Worm (Caenorhabditis elegans) whole organism, L3 larva: Measurements from ENCODE around the gene kvs-3.
A peak's percentile ranks its signal among the peaks of the same experiment; 100 is the strongest.

Experiments used
- R02D3.7 ChIP-seq: fragments of 150-350 bp; optimal IDR thresholded peaks from 2 replicates; lab custom pipeline; 2014; ENCODE audit warnings: missing biosample characterization, missing genetic modification characterization
- ZK546.5 ChIP-seq: sonication (generic microtip); optimal IDR thresholded peaks from 2 replicates; lab custom pipeline; 2017; ENCODE audit warnings: missing biosample characterization, missing genetic modification characterization
- aly-2 ChIP-seq: fragments of 150-350 bp; optimal IDR thresholded peaks from 2 replicates; lab custom pipeline; 2014; ENCODE audit warnings: missing biosample characterization, missing genetic modification characterization
- ama-1 ChIP-seq: fragments of 150-350 bp; optimal IDR thresholded peaks from 2 replicates; lab custom pipeline; 2018
- ceh-16 ChIP-seq: sonication (generic microtip); optimal IDR thresholded peaks from 2 replicates; lab custom pipeline; 2017; ENCODE audit warnings: missing biosample characterization, missing genetic modification characterization
- ceh-28 ChIP-seq: fragments of 150-350 bp; optimal IDR thresholded peaks from 2 replicates; lab custom pipeline; 2014; ENCODE audit warnings: missing biosample characterization, missing genetic modification reagents, missing genetic modification characterization
- ceh-82 ChIP-seq: fragments of 150-350 bp; optimal IDR thresholded peaks from 2 replicates; lab custom pipeline; 2014; ENCODE audit warnings: missing biosample characterization, missing genetic modification characterization
- ceh-9 ChIP-seq: sonication (generic microtip); optimal IDR thresholded peaks from 2 replicates; lab custom pipeline; 2018; ENCODE audit warnings: missing biosample characterization, missing genetic modification characterization
- daf-12 ChIP-seq: fragments of 150-350 bp; optimal IDR thresholded peaks from 2 replicates; lab custom pipeline; 2014; ENCODE audit warnings: missing biosample characterization, missing genetic modification reagents, missing genetic modification characterization
- egl-27 ChIP-seq: sonication (generic microtip); optimal IDR thresholded peaks from 4 replicates; lab custom pipeline; 2017; ENCODE audit warnings: missing biosample characterization, missing genetic modification reagents, missing genetic modification characterization
- egl-5 ChIP-seq: fragments of 150-350 bp; optimal IDR thresholded peaks from 2 replicates; lab custom pipeline; 2017; ENCODE audit warnings: missing biosample characterization, missing genetic modification reagents, missing genetic modification characterization, inconsistent platforms
- elt-1 ChIP-seq: fragments of 150-350 bp; optimal IDR thresholded peaks from 2 replicates; lab custom pipeline; 2014; ENCODE audit warnings: missing biosample characterization, missing genetic modification characterization
- elt-2 ChIP-seq: sonication (generic microtip); optimal IDR thresholded peaks from 2 replicates; lab custom pipeline; 2016; ENCODE audit warnings: missing genetic modification reagents, mild to moderate bottlenecking, missing genetic modification characterization, missing compliant biosample characterization
- elt-3 ChIP-seq, 3 experiments: fragments of 150-350 bp in 1 of 3; sonication (generic microtip) in 2 of 3; optimal IDR thresholded peaks; 2 replicates in 2 of 3; 4 replicates in 1 of 3; lab custom pipeline; 2014 to 2017; ENCODE audit warnings: missing biosample characterization in 3 of 3, missing genetic modification characterization in 3 of 3
- eor-1 ChIP-seq, 2 experiments: fragments of 150-350 bp; optimal IDR thresholded peaks; 2 replicates each; lab custom pipeline; 2014 to 2018; ENCODE audit warnings: missing biosample characterization in 2 of 2, missing genetic modification characterization in 2 of 2
- fkh-10 ChIP-seq: sonication (generic microtip); optimal IDR thresholded peaks from 2 replicates; lab custom pipeline; 2017; ENCODE audit warnings: missing biosample characterization, missing genetic modification reagents, missing genetic modification characterization
- fkh-2 ChIP-seq: fragments of 150-350 bp; optimal IDR thresholded peaks from 2 replicates; lab custom pipeline; 2014; ENCODE audit warnings: missing biosample characterization, missing genetic modification reagents, missing genetic modification characterization
- fos-1 ChIP-seq: fragments of 150-350 bp; optimal IDR thresholded peaks from 2 replicates; lab custom pipeline; 2014; ENCODE audit warnings: missing biosample characterization, missing genetic modification characterization
- hmg-11 ChIP-seq: sonication (generic microtip); optimal IDR thresholded peaks from 2 replicates; lab custom pipeline; 2016; ENCODE audit warnings: missing genetic modification characterization, missing compliant biosample characterization
- jun-1 ChIP-seq: fragments of 150-350 bp; optimal IDR thresholded peaks from 2 replicates; lab custom pipeline; 2014; ENCODE audit warnings: missing biosample characterization, missing genetic modification reagents, missing genetic modification characterization
- lin-15B ChIP-seq: fragments of 150-350 bp; optimal IDR thresholded peaks from 2 replicates; lab custom pipeline; 2014; ENCODE audit warnings: missing biosample characterization, missing genetic modification characterization
- lin-39 ChIP-seq: fragments of 150-350 bp; optimal IDR thresholded peaks from 2 replicates; lab custom pipeline; 2018; ENCODE audit warnings: missing biosample characterization, missing genetic modification reagents, missing genetic modification characterization
- lsy-12 ChIP-seq: sonication (generic microtip); optimal IDR thresholded peaks from 2 replicates; lab custom pipeline; 2016; ENCODE audit warnings: mild to moderate bottlenecking, missing genetic modification characterization, missing compliant biosample characterization
- mdl-1 ChIP-seq: fragments of 150-350 bp; optimal IDR thresholded peaks from 2 replicates; lab custom pipeline; 2014; ENCODE audit warnings: missing biosample characterization, missing genetic modification characterization
- mml-1 ChIP-seq: fragments of 150-350 bp; sonication (generic microtip); optimal IDR thresholded peaks from 3 replicates; lab custom pipeline; 2014; ENCODE audit warnings: missing biosample characterization, missing genetic modification characterization
- nfya-1 ChIP-seq: sonication (generic microtip); optimal IDR thresholded peaks from 2 replicates; lab custom pipeline; 2017; ENCODE audit warnings: missing genetic modification characterization, mild to moderate bottlenecking, missing compliant biosample characterization, antibody characterized with exemption, moderate library complexity; ENCODE audit not compliant: insufficient read depth
- nhr-11 ChIP-seq: fragments of 150-350 bp; optimal IDR thresholded peaks from 2 replicates; lab custom pipeline; 2014; ENCODE audit warnings: missing biosample characterization, missing genetic modification characterization
- nhr-12 ChIP-seq: fragments of 150-350 bp; optimal IDR thresholded peaks from 2 replicates; lab custom pipeline; 2014; ENCODE audit warnings: missing biosample characterization, missing genetic modification characterization
- nhr-23 ChIP-seq: fragments of 150-350 bp; optimal IDR thresholded peaks from 2 replicates; lab custom pipeline; 2014; ENCODE audit warnings: missing biosample characterization, missing genetic modification reagents, missing genetic modification characterization
- nhr-237 ChIP-seq: fragments of 150-350 bp; optimal IDR thresholded peaks from 2 replicates; lab custom pipeline; 2014; ENCODE audit warnings: missing biosample characterization, missing genetic modification characterization
- nhr-25 ChIP-seq: sonication (generic microtip); optimal IDR thresholded peaks from 2 replicates; lab custom pipeline; 2017; ENCODE audit warnings: missing biosample characterization, missing genetic modification characterization
- nhr-28 ChIP-seq: fragments of 150-350 bp; optimal IDR thresholded peaks from 2 replicates; lab custom pipeline; 2014; ENCODE audit warnings: missing biosample characterization, missing genetic modification characterization
- nhr-43 ChIP-seq: sonication (generic microtip); optimal IDR thresholded peaks from 2 replicates; lab custom pipeline; 2016; ENCODE audit warnings: mild to moderate bottlenecking, missing genetic modification characterization, missing compliant biosample characterization; ENCODE audit not compliant: poor library complexity, severe bottlenecking
- nhr-76 ChIP-seq: fragments of 150-350 bp; sonication (generic microtip); optimal IDR thresholded peaks from 5 replicates; lab custom pipeline; 2014; ENCODE audit warnings: missing biosample characterization, missing genetic modification characterization
- nhr-77 ChIP-seq: fragments of 150-350 bp; optimal IDR thresholded peaks from 2 replicates; lab custom pipeline; 2014; ENCODE audit warnings: missing biosample characterization, missing genetic modification characterization
- pha-4 ChIP-seq: fragments of 150-350 bp; optimal IDR thresholded peaks from 2 replicates; lab custom pipeline; 2014; ENCODE audit warnings: missing biosample characterization, missing genetic modification reagents, missing genetic modification characterization
- skn-1 ChIP-seq: fragments of 150-350 bp; optimal IDR thresholded peaks from 2 replicates; lab custom pipeline; 2014; ENCODE audit warnings: missing biosample characterization, missing genetic modification characterization
- snpc-4 ChIP-seq: fragments of 150-350 bp; optimal IDR thresholded peaks from 2 replicates; lab custom pipeline; 2014; ENCODE audit warnings: missing biosample characterization, missing genetic modification characterization
- tbx-2 ChIP-seq: sonication (generic microtip); optimal IDR thresholded peaks from 2 replicates; lab custom pipeline; 2016; ENCODE audit warnings: mild to moderate bottlenecking, missing genetic modification characterization, missing compliant biosample characterization
- unc-39 ChIP-seq: sonication (generic microtip); optimal IDR thresholded peaks from 4 replicates; lab custom pipeline; 2017; ENCODE audit warnings: missing biosample characterization, missing genetic modification characterization
- unc-62 ChIP-seq: fragments of 150-350 bp; sonication (generic microtip); optimal IDR thresholded peaks from 4 replicates; lab custom pipeline; 2014; ENCODE audit warnings: missing biosample characterization, missing genetic modification reagents, missing genetic modification characterization
- zag-1 ChIP-seq: fragments of 150-350 bp; optimal IDR thresholded peaks from 2 replicates; lab custom pipeline; 2014; ENCODE audit warnings: missing biosample characterization, missing genetic modification characterization
- ztf-11 ChIP-seq: fragments of 150-350 bp; optimal IDR thresholded peaks from 2 replicates; lab custom pipeline; 2014; ENCODE audit warnings: missing biosample characterization, missing genetic modification characterization
- ztf-4 ChIP-seq: fragments of 150-350 bp; optimal IDR thresholded peaks from 2 replicates; lab custom pipeline; 2014; ENCODE audit warnings: missing biosample characterization, missing genetic modification characterization

Gene kvs-3

DNA sequence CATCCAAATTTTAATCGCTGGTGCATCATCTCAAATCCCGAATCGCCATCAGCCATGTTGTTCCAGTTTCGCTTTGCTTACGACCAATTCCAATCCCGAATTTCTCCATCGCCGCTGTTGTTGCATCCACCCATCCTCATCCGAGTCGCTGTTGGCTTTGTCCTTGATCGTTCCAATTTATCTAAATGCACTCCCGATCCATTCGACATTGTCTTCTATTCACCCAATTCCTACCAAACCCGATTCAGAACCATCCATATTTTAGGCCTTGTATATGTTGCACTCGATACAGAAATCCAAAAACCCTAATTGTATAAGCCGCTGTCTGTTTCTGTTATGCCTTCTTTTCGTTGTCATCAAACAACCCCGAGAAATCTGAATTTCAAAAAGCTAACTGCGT, 22.2 kb downstream of the kvs-3 start:
- TF ChIP-seq nhr-43 (tag; lab: Kevin White, UChicago) (peak; percentile 28), elt-2 (tag; lab: Kevin White, UChicago) (peak; percentile 3), lin-15B (no peak), egl-27 (tag; lab: Kevin White, UChicago) (no peak), nhr-25 (tag; lab: Kevin White, UChicago) (peak; percentile 47)

DNA sequence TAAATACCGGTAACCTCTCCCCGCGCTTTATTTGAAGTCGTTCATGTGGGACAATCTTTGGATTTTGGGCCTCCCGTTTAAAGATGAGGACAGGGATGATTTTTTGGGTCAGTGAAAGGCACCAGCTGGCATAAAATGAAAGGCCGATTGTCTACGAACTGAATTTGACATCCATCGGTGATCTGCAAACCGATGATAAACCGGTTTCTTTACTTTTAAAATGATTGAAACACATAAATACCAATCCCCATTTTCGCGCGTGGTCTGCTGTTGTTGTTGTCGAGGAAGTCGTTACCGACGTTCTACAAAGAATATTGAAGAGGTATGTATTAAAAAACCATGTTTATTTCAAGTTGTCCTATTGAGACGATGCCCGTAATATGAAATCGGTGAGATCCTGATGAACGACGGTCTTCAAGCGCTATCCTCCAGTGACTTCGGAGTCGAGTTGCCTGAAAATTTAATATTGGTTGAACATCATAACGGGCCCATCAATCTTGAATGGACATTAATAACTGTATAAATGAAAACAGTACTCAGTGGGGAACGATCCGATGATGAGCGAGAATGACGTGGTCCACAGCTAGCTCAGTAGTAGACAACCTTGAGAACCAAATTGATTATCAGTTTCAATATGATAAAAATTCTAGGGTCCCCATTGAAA, 25.0 kb downstream of the kvs-3 start:
- TF ChIP-seq ceh-16 (tag; lab: Kevin White, UChicago) (no peak), ama-1 (lab: Kevin White, UChicago) (peak; percentile 42), nhr-43 (tag; lab: Kevin White, UChicago) (peak; percentile 25), lin-39 (tag; lab: Kevin White, UChicago) (peak; percentile 34), aly-2 (tag; lab: Kevin White, UChicago) (no peak), pha-4 (peak; percentile 17)
- TF ChIP-seq, all 47 proteins: peak for 4

DNA sequence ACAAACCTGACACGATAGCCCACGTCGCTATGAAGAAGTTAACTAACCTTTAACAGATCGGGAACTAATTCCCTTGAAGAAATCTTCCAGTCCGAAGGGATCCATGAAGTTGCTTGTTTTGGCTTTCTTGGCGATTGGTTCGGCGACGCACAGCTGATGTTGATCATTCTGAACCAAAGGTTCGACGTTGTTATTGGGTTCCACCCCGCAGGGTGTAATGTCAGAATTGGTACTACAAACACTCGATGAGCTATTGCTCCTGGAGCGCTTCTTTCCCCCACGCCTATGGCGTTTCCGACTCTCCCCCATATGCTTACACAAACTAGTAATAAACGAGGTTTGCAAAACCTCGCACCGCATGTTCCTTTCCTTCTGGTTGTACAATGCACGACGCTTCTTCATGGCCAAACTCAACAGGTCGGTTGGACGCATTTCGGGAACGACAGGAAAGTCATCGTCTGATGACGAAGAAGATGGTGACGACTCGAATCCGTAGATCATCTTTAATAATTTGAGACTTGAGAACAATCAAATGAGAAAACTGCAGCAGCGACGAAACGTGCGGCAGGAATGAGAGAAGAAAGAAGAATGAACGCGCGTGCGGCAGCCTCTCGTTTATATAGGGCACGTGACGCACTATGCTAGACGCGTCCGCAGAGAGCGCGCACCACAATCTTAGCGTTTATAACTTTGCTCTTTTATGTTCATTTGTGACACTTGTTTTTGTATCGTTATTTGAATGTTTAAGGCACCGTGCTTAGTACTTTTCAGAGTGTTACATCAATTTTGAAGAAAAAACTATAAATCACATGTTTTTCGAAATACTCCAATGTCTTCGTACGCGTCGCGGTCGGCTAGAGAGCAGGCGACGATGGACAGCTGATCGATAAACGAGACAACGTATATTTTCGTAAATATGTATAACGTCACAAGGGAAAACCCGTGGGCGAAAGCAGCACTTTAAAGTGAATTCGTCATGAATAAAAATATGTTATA, 25.8 kb downstream of the kvs-3 start, which contains the start of gene tos-1:
TSS of gene tos-1 (minus strand) at position 575 of the 996 bp plus-strand sequence.
- TF ChIP-seq nhr-25 (tag; lab: Kevin White, UChicago) (peak; percentile 99), elt-3 (tag; optimal IDR thresholded peaks at IDR 0.05; lab: Kevin White, UChicago) (peak; percentile 22 to 95 (median 91)), ceh-28 (tag; lab: Kevin White, UChicago) (peak; percentile 95), unc-62 (peak; percentile 73), nhr-43 (tag; lab: Kevin White, UChicago) (peak; percentile 93), ztf-4 (tag; lab: Kevin White, UChicago) (peak; percentile 86), mml-1 (peak; percentile 12), ceh-16 (tag; lab: Kevin White, UChicago) (no peak), eor-1 (tag; optimal IDR thresholded peaks at IDR 0.05; lab: Kevin White, UChicago) (peak; percentile 90 to 100), daf-12 (tag; lab: Kevin White, UChicago) (peak; percentile 60), tbx-2 (tag; lab: Kevin White, UChicago) (peak; percentile 94), aly-2 (tag; lab: Kevin White, UChicago) (no peak), lin-15B (peak; percentile 86), nhr-11 (tag; lab: Kevin White, UChicago) (peak; percentile 97), ama-1 (lab: Kevin White, UChicago) (peak; percentile 100), fkh-10 (GFP tag; lab: Kevin White, UChicago) (peak; percentile 96), mdl-1 (peak; percentile 97), fos-1 (tag; lab: Kevin White, UChicago) (peak; percentile 92), fkh-2 (tag; lab: Kevin White, UChicago) (no peak), lin-39 (tag; lab: Kevin White, UChicago) (peak; percentile 90), R02D3.7 (peak; percentile 93), elt-1 (tag; lab: Kevin White, UChicago) (peak; percentile 43), ztf-11 (tag; lab: Kevin White, UChicago) (peak; percentile 7), nhr-77 (tag; lab: Kevin White, UChicago) (peak; percentile 62), egl-5 (peak; percentile 96), hmg-11 (tag; lab: Kevin White, UChicago) (peak; percentile 75), lsy-12 (tag; lab: Kevin White, UChicago) (peak; percentile 99), nhr-237 (tag; lab: Kevin White, UChicago) (no peak), unc-39 (tag; lab: Kevin White, UChicago) (no peak), elt-2 (tag; lab: Kevin White, UChicago) (peak; percentile 93), ceh-82 (tag; lab: Kevin White, UChicago) (peak; percentile 91), pha-4 (peak; percentile 98), zag-1 (tag; lab: Kevin White, UChicago) (peak; percentile 64), nfya-1 (tag; lab: Kevin White, UChicago) (peak; percentile 90), egl-27 (tag; lab: Kevin White, UChicago) (peak; percentile 75), nhr-76 (tag; lab: Kevin White, UChicago) (peak; percentile 76), ZK546.5 (tag; lab: Kevin White, UChicago) (peak; percentile 47), nhr-23 (tag; lab: Kevin White, UChicago) (peak; percentile 97), nhr-12 (no peak), ceh-9 (tag; lab: Kevin White, UChicago) (no peak), jun-1 (tag; lab: Kevin White, UChicago) (peak; percentile 98), nhr-28 (tag; lab: Kevin White, UChicago) (peak; percentile 73), skn-1 (tag; lab: Kevin White, UChicago) (peak; percentile 93), snpc-4 (tag; lab: Kevin White, UChicago) (peak; percentile 53)
